Fruit fly (Drosophila melanogaster): Measurements from ENCODE around the gene Cpr76Bd.

The Cpr76Bd gene

dm6 chr3L:19495991-19496588 is 36.5 kb upstream of the Cpr76Bd start (continued):
- TF ChIP-seq Hand (GFP tag; optimal IDR thresholded peaks at IDR 0.05) (peak; percentile 14), Fer2 (tag; optimal IDR thresholded peaks at IDR 0.05) (no peak), pfk (GFP tag; optimal IDR thresholded peaks at IDR 0.05) (no peak), YL-1 (GFP tag; optimal IDR thresholded peaks at IDR 0.05) (no peak), PHDP (tag; optimal IDR thresholded peaks at IDR 0.05) (peak; percentile 11), CG1602 (GFP tag; optimal IDR thresholded peaks at IDR 0.05) (no peak), Optix (GFP tag; IDR thresholded peaks at IDR 0.05) (no peak), esg (GFP tag; conservative IDR thresholded peaks at IDR 0.05) (no peak), CG14965 (GFP tag; optimal IDR thresholded peaks at IDR 0.05; ENCODE audit: borderline replicate concordance) (no peak), chinmo (GFP tag; IDR thresholded peaks at IDR 0.05; ENCODE audit: partially characterized antibody) (0 out of 4 replicates have a peak, but pooled peaks have one; percentile 23), Mes4 (GFP tag; optimal IDR thresholded peaks at IDR 0.05) (no peak), CG2199 (GFP tag; IDR thresholded peaks at IDR 0.05) (no peak), odd (GFP tag; optimal IDR thresholded peaks at IDR 0.05) (peak; percentile 22), ato (GFP tag; IDR thresholded peaks at IDR 0.05; ENCODE audit: partially characterized antibody) (no peak), dati (GFP tag; IDR thresholded peaks at IDR 0.05) (no peak), pho (GFP tag; optimal IDR thresholded peaks at IDR 0.05) (no peak), HLHmδ (GFP tag; optimal IDR thresholded peaks at IDR 0.05) (no peak), Fer1 (GFP tag; optimal IDR thresholded peaks at IDR 0.05) (peak; percentile 36), crp (GFP tag; optimal IDR thresholded peaks at IDR 0.05) (no peak), salm (tag; optimal IDR thresholded peaks at IDR 0.05) (no peak), HHEX (GFP tag; optimal IDR thresholded peaks at IDR 0.05) (peak; percentile 22), GATAe (GFP tag; conservative IDR thresholded peaks at IDR 0.05) (no peak), CG12391 (tag; optimal IDR thresholded peaks at IDR 0.05) (no peak), kni (GFP tag; optimal IDR thresholded peaks at IDR 0.05) (no peak), CG10543 (GFP tag; optimal IDR thresholded peaks at IDR 0.05) (peak; percentile 9), TFAM (GFP tag; optimal IDR thresholded peaks at IDR 0.05) (no peak), gfzf (GFP tag; optimal IDR thresholded peaks at IDR 0.05) (no peak), Drgx (GFP tag; IDR thresholded peaks at IDR 0.05) (no peak), ssp (GFP tag; IDR thresholded peaks at IDR 0.05) (no peak), h (optimal IDR thresholded peaks at IDR 0.05) (no peak), CG14860 (GFP tag; IDR thresholded peaks at IDR 0.05; ENCODE audit: partially characterized antibody) (no peak), mld (GFP tag; IDR thresholded peaks at IDR 0.05; ENCODE audit: partially characterized antibody) (no peak), NFAT (GFP tag; IDR thresholded peaks at IDR 0.05) (no peak), nerfin-2 (GFP tag; IDR thresholded peaks at IDR 0.05; ENCODE audit: partially characterized antibody) (no peak), exex (tag; optimal IDR thresholded peaks at IDR 0.05) (peak; percentile 46), yki (optimal IDR thresholded peaks at IDR 0.05) (no peak), en (GFP tag; optimal IDR thresholded peaks at IDR 0.05) (no peak), sima (GFP tag; optimal IDR thresholded peaks at IDR 0.05) (no peak), maf-S (GFP tag; optimal IDR thresholded peaks at IDR 0.05) (no peak), sob (GFP tag; IDR thresholded peaks at IDR 0.05) (no peak), CG13775 (GFP tag; optimal IDR thresholded peaks at IDR 0.05) (no peak), shn (GFP tag; optimal IDR thresholded peaks at IDR 0.05) (no peak), CG7786 (GFP tag; optimal IDR thresholded peaks at IDR 0.05) (no peak), CG30431 (GFP tag; optimal IDR thresholded peaks at IDR 0.05) (no peak), CG34422 (GFP tag; IDR thresholded peaks at IDR 0.05) (no peak), CG11560 (tag; IDR thresholded peaks at IDR 0.05) (no peak), ham (GFP tag; IDR thresholded peaks at IDR 0.05) (no peak), Bgb (GFP tag; IDR thresholded peaks at IDR 0.05; ENCODE audit: partially characterized antibody) (no peak), CG6272 (GFP tag; IDR thresholded peaks at IDR 0.05) (no peak), disco-r (GFP tag; optimal IDR thresholded peaks at IDR 0.05) (no peak), CG17829 (tag; optimal IDR thresholded peaks at IDR 0.05) (no peak)
